Worm (Caenorhabditis elegans) whole organism, L4/young adult: ENCODE measurements around the gene F01G4.4.

Source experiments
- W03F9.2 ChIP-seq: fragments of 150-350 bp; optimal IDR thresholded peaks from 2 replicates; lab custom pipeline; 2014; ENCODE audit warnings: missing biosample characterization, missing genetic modification characterization
- dao-5 ChIP-seq: sonication (generic microtip); optimal IDR thresholded peaks from 2 replicates; lab custom pipeline; 2016; ENCODE audit warnings: missing genotype, missing genetic modification characterization, moderate library complexity, missing compliant biosample characterization
- him-1 ChIP-seq: sonication (generic microtip); optimal IDR thresholded peaks from 2 replicates; lab custom pipeline; 2016; ENCODE audit warnings: missing genotype, missing genetic modification reagents, missing genetic modification characterization, missing compliant biosample characterization

DNA sequence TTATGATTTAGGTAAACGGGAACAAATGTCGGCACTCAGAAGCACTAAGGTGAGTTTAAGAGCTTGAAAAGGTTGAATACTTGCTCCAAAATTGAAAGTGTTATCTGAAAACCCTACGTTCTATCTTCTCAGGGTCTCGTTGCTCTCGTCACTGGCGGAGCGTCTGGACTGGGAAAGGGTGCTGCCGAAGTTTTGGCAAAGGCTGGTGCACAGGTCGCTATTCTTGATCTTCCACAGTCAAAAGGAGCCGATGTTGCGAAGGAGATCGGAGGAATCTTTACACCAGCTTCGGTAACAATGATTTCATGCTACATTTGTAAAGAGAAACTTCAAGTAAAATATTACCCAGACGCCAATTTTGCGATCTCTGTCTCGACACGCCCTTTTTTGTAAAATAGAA, 11.9 kb upstream of the F01G4.4 start, which contains the start of gene ard-1:
- TF ChIP-seq W03F9.2 (tag; lab: Kevin White, UChicago) (no peak), him-1 (tag; lab: Kevin White, UChicago) (no peak), dao-5 (tag; lab: Kevin White, UChicago) (no peak)
